Worm (Caenorhabditis elegans) whole organism, midembryonic: ENCODE data around the gene srt-44.

Experiments used
- T22C8.4 ChIP-seq: fragments of 200-800 bp; sonication (Bioruptor generic); IDR thresholded peaks from 2 replicates; pipeline ENCODE4 v1.3.6; 2022; ENCODE audit warnings: missing genetic modification characterization, missing compliant biosample characterization
- cog-1 ChIP-seq: sonication (generic microtip); optimal IDR thresholded peaks from 2 replicates; lab custom pipeline; 2016; ENCODE audit warnings: missing genetic modification characterization, missing compliant biosample characterization
- flt-1 ChIP-seq: fragments of 200-800 bp; sonication (Bioruptor generic); IDR thresholded peaks from 2 replicates; pipeline ENCODE4 v1.3.6; 2022; ENCODE audit warnings: missing genetic modification characterization, missing compliant biosample characterization
- klf-2 ChIP-seq: fragments of 200-800 bp; sonication (Bioruptor generic); conservative IDR thresholded peaks from 2 replicates; pipeline ENCODE4 v1.3.6; 2022; ENCODE audit warnings: missing genetic modification reagents, missing genetic modification characterization, missing compliant biosample characterization
- med-1 ChIP-seq: sonication (generic microtip); optimal IDR thresholded peaks from 2 replicates; lab custom pipeline; 2017; ENCODE audit warnings: missing genetic modification characterization, mild to moderate bottlenecking, missing compliant biosample characterization, antibody characterized with exemption, missing genetic modification reagents; ENCODE audit not compliant: insufficient read depth
- ref-1 ChIP-seq: fragments of 200-800 bp; sonication (Bioruptor generic); conservative IDR thresholded peaks from 2 replicates; pipeline ENCODE4 v1.3.6; 2022; ENCODE audit warnings: missing genetic modification reagents, missing genetic modification characterization, missing compliant biosample characterization
- tab-1 ChIP-seq: fragments of 200-800 bp; sonication (Bioruptor generic); IDR thresholded peaks from 2 replicates; pipeline ENCODE4 v1.3.6; 2022; ENCODE audit warnings: missing genetic modification characterization, missing compliant biosample characterization
- ztf-23 ChIP-seq: fragments of 200-800 bp; sonication (Bioruptor generic); IDR thresholded peaks from 2 replicates; pipeline ENCODE4 v1.3.6; 2022; ENCODE audit warnings: missing genetic modification reagents, missing genetic modification characterization, missing compliant biosample characterization
- ztf-29 ChIP-seq: fragments of 200-800 bp; sonication (Bioruptor generic); IDR thresholded peaks from 2 replicates; pipeline ENCODE4 v1.3.6; 2022; ENCODE audit warnings: missing genetic modification reagents, missing genetic modification characterization, missing compliant biosample characterization

srt-44 gene

ce11 chrIV:15103224-15103679, at the start of gene srt-44:
srt-44 (plus strand) TSS chrIV:15103629.
- TF ChIP-seq tab-1 (GFP tag; lab: Robert Waterston, UW) (no peak), klf-2 (GFP tag; lab: Robert Waterston, UW) (no peak)

ce11 chrIV:15056081-15056586, 47.3 kb upstream of the srt-44 start, which contains the start of gene Y41E3.19:
Y41E3.19 (plus strand) TSS chrIV:15056131.
- TF ChIP-seq tab-1 (GFP tag; lab: Robert Waterston, UW) (no peak), ztf-23 (GFP tag; lab: Robert Waterston, UW) (no peak), T22C8.4 (GFP tag; lab: Robert Waterston, UW) (no peak)

ce11 chrIV:15057994-15058393, 45.4 kb upstream of the srt-44 start, which contains the start of gene Y41E3.13:
Y41E3.13 (plus strand) TSS chrIV:15058294.
- no peak for TF ChIP-seq ztf-29 (GFP tag; lab: Robert Waterston, UW)
- TF ChIP-seq ref-1 (GFP tag; lab: Robert Waterston, UW): no peak
- no peak for TF ChIP-seq klf-2 (GFP tag; lab: Robert Waterston, UW)
- TF ChIP-seq T22C8.4 (GFP tag; lab: Robert Waterston, UW): no peak
- no peak for TF ChIP-seq tab-1 (GFP tag; lab: Robert Waterston, UW)
- TF ChIP-seq cog-1 (tag; lab: Kevin White, UChicago): no peak
- TF ChIP-seq flt-1 (GFP tag; lab: Robert Waterston, UW): no peak
- no peak for TF ChIP-seq ztf-23 (GFP tag; lab: Robert Waterston, UW)
- no peak for TF ChIP-seq med-1 (GFP tag; lab: Kevin White, UChicago)

DNA sequence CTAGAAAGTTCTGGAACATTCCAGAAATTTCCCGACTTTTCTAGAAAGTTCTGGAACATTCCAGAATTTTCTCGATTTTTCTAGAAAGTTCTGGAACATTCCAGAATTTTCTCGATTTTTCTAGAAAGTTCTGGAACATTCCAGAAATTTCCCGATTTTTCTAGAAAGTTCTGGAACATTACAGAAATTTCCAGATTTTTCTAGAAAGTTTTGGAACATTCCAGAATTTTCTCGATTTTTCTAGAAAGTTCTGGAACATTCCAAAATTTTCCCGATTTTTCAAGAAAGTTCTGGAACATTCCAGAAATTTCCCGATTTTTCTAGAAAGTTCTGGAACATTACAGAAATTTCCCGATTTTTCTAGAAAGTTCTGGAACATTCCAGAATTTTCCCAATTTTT, 44.3 kb upstream of the srt-44 start:
- peak; percentile 93 for TF ChIP-seq flt-1 (GFP tag; lab: Robert Waterston, UW)

- TF ChIP-seq T22C8.4 (GFP tag; lab: Robert Waterston, UW): no peak
- TF ChIP-seq ztf-23 (GFP tag; lab: Robert Waterston, UW): no peak
- TF ChIP-seq tab-1 (GFP tag; lab: Robert Waterston, UW): no peak
- no peak for TF ChIP-seq cog-1 (tag; lab: Kevin White, UChicago)
- TF ChIP-seq klf-2 (GFP tag; lab: Robert Waterston, UW): no peak
- no peak for TF ChIP-seq flt-1 (GFP tag; lab: Robert Waterston, UW)
- TF ChIP-seq ztf-29 (GFP tag; lab: Robert Waterston, UW): no peak
- TF ChIP-seq ref-1 (GFP tag; lab: Robert Waterston, UW): no peak
- no peak for TF ChIP-seq med-1 (GFP tag; lab: Kevin White, UChicago)
These were observed 39.6 kb upstream of the srt-44 start for ce11 chrIV:15063789-15064188.

ce11 chrIV:15065653-15066052, 37.8 kb upstream of the srt-44 start, which contains the start of gene Y41E3.18:
Y41E3.18 (minus strand) TSS chrIV:15065753.
- TF ChIP-seq klf-2 (GFP tag; lab: Robert Waterston, UW): no peak
- no peak for TF ChIP-seq ztf-29 (GFP tag; lab: Robert Waterston, UW)
- no peak for TF ChIP-seq tab-1 (GFP tag; lab: Robert Waterston, UW)
- no peak for TF ChIP-seq T22C8.4 (GFP tag; lab: Robert Waterston, UW)
- TF ChIP-seq ref-1 (GFP tag; lab: Robert Waterston, UW): no peak
- no peak for TF ChIP-seq med-1 (GFP tag; lab: Kevin White, UChicago)
- TF ChIP-seq flt-1 (GFP tag; lab: Robert Waterston, UW): no peak
- no peak for TF ChIP-seq cog-1 (tag; lab: Kevin White, UChicago)
- TF ChIP-seq ztf-23 (GFP tag; lab: Robert Waterston, UW): no peak

DNA sequence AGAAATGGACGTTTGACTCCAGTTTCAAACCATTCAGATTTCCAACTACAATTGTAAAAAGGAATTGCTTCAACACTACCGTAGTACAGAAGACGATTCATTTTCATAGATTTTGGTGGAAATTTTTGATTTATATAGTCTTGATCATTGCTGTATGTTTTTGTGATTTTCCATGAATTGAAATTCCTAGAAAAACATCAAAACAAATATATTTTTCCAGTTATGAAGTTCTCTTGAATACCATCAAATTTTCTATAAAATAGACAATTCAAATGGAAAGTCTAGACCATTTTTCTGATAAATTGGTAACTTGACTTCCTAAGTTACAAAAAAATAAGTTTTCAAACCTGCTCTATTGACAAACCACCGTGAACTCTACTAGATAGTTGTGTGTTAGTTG, 34.6 kb upstream of the srt-44 start, which contains the start of gene srt-48:
Gene srt-48 (minus strand): TSS at position 101 of the 400 bp plus-strand sequence.
- TF ChIP-seq flt-1 (GFP tag; lab: Robert Waterston, UW): no peak
- TF ChIP-seq cog-1 (tag; lab: Kevin White, UChicago): no peak
- TF ChIP-seq ztf-23 (GFP tag; lab: Robert Waterston, UW): no peak
- TF ChIP-seq klf-2 (GFP tag; lab: Robert Waterston, UW): no peak
- no peak for TF ChIP-seq med-1 (GFP tag; lab: Kevin White, UChicago)

DNA sequence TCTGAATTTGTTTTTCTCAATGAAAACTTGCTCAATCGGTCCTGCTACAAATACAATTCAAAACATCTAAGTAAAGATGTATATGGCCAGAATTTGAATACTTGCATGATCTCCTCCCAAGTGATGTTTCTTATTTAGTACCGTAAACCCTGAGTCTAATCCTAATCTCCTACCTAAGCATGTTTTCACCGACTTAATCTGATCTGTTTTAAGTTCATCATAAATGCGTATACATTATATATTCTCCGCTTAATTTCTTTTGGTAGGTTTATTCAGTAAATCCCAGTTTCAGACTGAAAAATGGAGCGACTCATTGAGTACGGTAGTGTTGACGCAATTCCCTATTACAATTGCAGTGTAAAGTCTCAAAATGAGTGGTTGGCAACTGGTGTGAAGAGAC, 29.0 kb upstream of the srt-44 start, which contains the start of gene srt-50:
Gene srt-50 (plus strand): TSS at position 301 of the 400 bp plus-strand sequence.
- TF ChIP-seq klf-2 (GFP tag; lab: Robert Waterston, UW): no peak
- TF ChIP-seq ztf-23 (GFP tag; lab: Robert Waterston, UW): no peak
- TF ChIP-seq tab-1 (GFP tag; lab: Robert Waterston, UW): no peak
- TF ChIP-seq flt-1 (GFP tag; lab: Robert Waterston, UW): no peak
- TF ChIP-seq ref-1 (GFP tag; lab: Robert Waterston, UW): no peak
- no peak for TF ChIP-seq ztf-29 (GFP tag; lab: Robert Waterston, UW)
- TF ChIP-seq cog-1 (tag; lab: Kevin White, UChicago): no peak
- TF ChIP-seq T22C8.4 (GFP tag; lab: Robert Waterston, UW): no peak
- no peak for TF ChIP-seq med-1 (GFP tag; lab: Kevin White, UChicago)

DNA sequence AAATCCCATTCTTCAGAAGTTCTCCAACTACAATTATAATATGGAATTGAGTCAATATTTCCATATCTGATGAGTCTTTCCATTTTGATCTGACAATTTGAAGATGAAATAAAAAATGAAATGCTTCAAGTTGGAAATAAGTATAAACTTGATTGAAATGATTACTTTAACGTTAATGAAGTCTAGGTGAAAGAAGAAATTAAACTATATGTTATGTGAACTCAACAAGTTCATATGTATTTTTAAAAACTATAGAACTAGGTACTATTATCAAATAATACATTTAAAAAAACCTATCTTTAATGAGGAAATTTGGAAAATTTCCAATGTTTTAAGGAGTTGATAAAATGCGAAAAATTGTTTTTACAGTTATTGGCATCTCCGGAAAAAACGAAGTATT, 5.1 kb upstream of the srt-44 start, which contains the start of gene srt-49:
Gene srt-49 (minus strand): TSS at position 101 of the 400 bp plus-strand sequence.
- TF ChIP-seq ztf-29 (GFP tag; lab: Robert Waterston, UW): no peak
- TF ChIP-seq flt-1 (GFP tag; lab: Robert Waterston, UW): no peak
- TF ChIP-seq ref-1 (GFP tag; lab: Robert Waterston, UW): no peak
- TF ChIP-seq ztf-23 (GFP tag; lab: Robert Waterston, UW): no peak
- no peak for TF ChIP-seq med-1 (GFP tag; lab: Kevin White, UChicago)
- TF ChIP-seq T22C8.4 (GFP tag; lab: Robert Waterston, UW): no peak
- no peak for TF ChIP-seq cog-1 (tag; lab: Kevin White, UChicago)
- no peak for TF ChIP-seq klf-2 (GFP tag; lab: Robert Waterston, UW)
- TF ChIP-seq tab-1 (GFP tag; lab: Robert Waterston, UW): no peak
